Worm (Caenorhabditis elegans) whole organism, late embryonic: Measurements from ENCODE around the gene R05D3.9.

Source experiments
- C08G9.2 ChIP-seq: sonication (generic microtip); optimal IDR thresholded peaks from 2 replicates; lab custom pipeline; 2016; ENCODE audit warnings: mild to moderate bottlenecking, missing genetic modification characterization, moderate library complexity, missing compliant biosample characterization
- C38D4.7 ChIP-seq: fragments of 200-800 bp; sonication (Bioruptor generic); optimal IDR thresholded peaks from 2 replicates; lab custom pipeline; 2018; ENCODE audit warnings: mild to moderate bottlenecking, missing genetic modification characterization, moderate library complexity, missing compliant biosample characterization
- F13H6.1 ChIP-seq: sonication (generic microtip); optimal IDR thresholded peaks from 2 replicates; lab custom pipeline; 2016; ENCODE audit warnings: missing genetic modification characterization, missing compliant biosample characterization
- K09A11.1 ChIP-seq: sonication (generic microtip); optimal IDR thresholded peaks from 2 replicates; lab custom pipeline; 2017; ENCODE audit warnings: antibody characterized with exemption, mild to moderate bottlenecking, missing genetic modification characterization, missing compliant biosample characterization; ENCODE audit not compliant: insufficient read depth
- T23F11.4 ChIP-seq: fragments of 200-800 bp; sonication (Bioruptor generic); optimal IDR thresholded peaks from 2 replicates; lab custom pipeline; 2018; ENCODE audit warnings: mild to moderate bottlenecking, missing genetic modification characterization, missing compliant biosample characterization
- Y22D7AL.16 ChIP-seq: sonication (generic microtip); optimal IDR thresholded peaks from 2 replicates; lab custom pipeline; 2016; ENCODE audit warnings: missing genetic modification characterization, missing compliant biosample characterization
- ama-1 ChIP-seq: fragments of 150-350 bp; optimal IDR thresholded peaks from 2 replicates; lab custom pipeline; 2014
- ceh-14 ChIP-seq: sonication (generic microtip); optimal IDR thresholded peaks from 2 replicates; lab custom pipeline; 2016; ENCODE audit warnings: missing genotype, missing genetic modification characterization, missing compliant biosample characterization
- ceh-18 ChIP-seq: sonication (generic microtip); optimal IDR thresholded peaks from 2 replicates; lab custom pipeline; 2016; ENCODE audit warnings: missing genetic modification characterization, missing compliant biosample characterization
- ceh-19 ChIP-seq: fragments of 200-800 bp; sonication (Bioruptor generic); optimal IDR thresholded peaks from 2 replicates; lab custom pipeline; 2018; ENCODE audit warnings: mild to moderate bottlenecking, missing genetic modification characterization, missing compliant biosample characterization
- ceh-30 ChIP-seq: fragments of 150-350 bp; optimal IDR thresholded peaks from 2 replicates; lab custom pipeline; 2014; ENCODE audit warnings: missing biosample characterization, missing genetic modification characterization
- ceh-31 ChIP-seq: sonication (generic microtip); optimal IDR thresholded peaks from 2 replicates; lab custom pipeline; 2016; ENCODE audit warnings: missing genetic modification characterization, missing compliant biosample characterization
- ceh-45 ChIP-seq: fragments of 200-800 bp; sonication (Bioruptor generic); IDR thresholded peaks from 2 replicates; pipeline ENCODE4 v1.3.6; 2022; ENCODE audit warnings: missing genetic modification reagents, missing genetic modification characterization, missing compliant biosample characterization
- ceh-48 ChIP-seq: sonication (generic microtip); optimal IDR thresholded peaks from 2 replicates; lab custom pipeline; 2016; ENCODE audit warnings: missing genetic modification characterization, inconsistent platforms, missing compliant biosample characterization
- dmd-4 ChIP-seq: sonication (generic microtip); optimal IDR thresholded peaks from 2 replicates; lab custom pipeline; 2016; ENCODE audit warnings: borderline replicate concordance, missing genetic modification characterization, missing compliant biosample characterization
- dve-1 ChIP-seq: sonication (generic microtip); optimal IDR thresholded peaks from 2 replicates; lab custom pipeline; 2017; ENCODE audit warnings: antibody characterized with exemption, mild to moderate bottlenecking, missing genetic modification characterization, missing compliant biosample characterization
- elt-2 ChIP-seq: sonication (generic microtip); optimal IDR thresholded peaks from 2 replicates; lab custom pipeline; 2016; ENCODE audit warnings: missing genetic modification reagents, missing genetic modification characterization, missing compliant biosample characterization
- elt-4 ChIP-seq: sonication (generic microtip); optimal IDR thresholded peaks from 2 replicates; lab custom pipeline; 2016; ENCODE audit warnings: missing genetic modification characterization, missing compliant biosample characterization
- eyg-1 ChIP-seq: sonication (generic microtip); optimal IDR thresholded peaks from 2 replicates; lab custom pipeline; 2016; ENCODE audit warnings: missing genotype, missing genetic modification characterization, missing compliant biosample characterization
- fax-1 ChIP-seq: sonication (generic microtip); optimal IDR thresholded peaks from 2 replicates; lab custom pipeline; 2016; ENCODE audit warnings: missing genotype, missing genetic modification characterization, missing compliant biosample characterization
- fkh-10 ChIP-seq: fragments of 150-350 bp; optimal IDR thresholded peaks from 2 replicates; lab custom pipeline; 2014; ENCODE audit warnings: missing biosample characterization, missing genetic modification reagents, missing genetic modification characterization
- fkh-6 ChIP-seq: sonication (generic microtip); optimal IDR thresholded peaks from 2 replicates; lab custom pipeline; 2016; ENCODE audit warnings: missing genetic modification characterization, missing compliant biosample characterization
- gmeb-2 ChIP-seq: sonication (generic microtip); optimal IDR thresholded peaks from 2 replicates; lab custom pipeline; 2016; ENCODE audit warnings: missing genetic modification characterization, inconsistent platforms, missing compliant biosample characterization
- hlh-15 ChIP-seq: sonication (generic microtip); optimal IDR thresholded peaks from 2 replicates; lab custom pipeline; 2016; ENCODE audit warnings: missing genetic modification characterization, missing compliant biosample characterization
- hlh-30 ChIP-seq: sonication (generic microtip); optimal IDR thresholded peaks from 2 replicates; lab custom pipeline; 2017; ENCODE audit warnings: antibody characterized with exemption, missing genetic modification characterization, missing compliant biosample characterization; ENCODE audit not compliant: insufficient read depth
- lim-6 ChIP-seq: sonication (generic microtip); optimal IDR thresholded peaks from 2 replicates; lab custom pipeline; 2016; ENCODE audit warnings: missing genetic modification characterization, missing compliant biosample characterization
- lin-11 ChIP-seq: fragments of 200-800 bp; sonication (Bioruptor generic); optimal IDR thresholded peaks from 2 replicates; lab custom pipeline; 2018; ENCODE audit warnings: mild to moderate bottlenecking, missing genetic modification characterization, missing compliant biosample characterization
- madf-2 ChIP-seq: sonication (generic microtip); optimal IDR thresholded peaks from 2 replicates; lab custom pipeline; 2017; ENCODE audit warnings: missing genetic modification characterization, missing compliant biosample characterization
- nhr-11 ChIP-seq: fragments of 150-350 bp; optimal IDR thresholded peaks from 2 replicates; lab custom pipeline; 2014; ENCODE audit warnings: missing biosample characterization, missing genetic modification characterization
- nhr-232 ChIP-seq: sonication (generic microtip); optimal IDR thresholded peaks from 2 replicates; lab custom pipeline; 2016; ENCODE audit warnings: missing genetic modification characterization, missing compliant biosample characterization
- odd-2 ChIP-seq: sonication (generic microtip); optimal IDR thresholded peaks from 2 replicates; lab custom pipeline; 2017; ENCODE audit warnings: antibody characterized with exemption, mild to moderate bottlenecking, missing genetic modification characterization, missing compliant biosample characterization
- pag-3 ChIP-seq: sonication (generic microtip); optimal IDR thresholded peaks from 2 replicates; lab custom pipeline; 2016; ENCODE audit warnings: missing compliant biosample characterization, missing genetic modification characterization, borderline replicate concordance
- pha-4 ChIP-seq: fragments of 150-350 bp; optimal IDR thresholded peaks from 2 replicates; lab custom pipeline; 2018; ENCODE audit warnings: missing biosample characterization, missing genetic modification reagents, missing genetic modification characterization
- pqm-1 ChIP-seq: sonication (generic microtip); optimal IDR thresholded peaks from 2 replicates; lab custom pipeline; 2016; ENCODE audit warnings: missing genetic modification characterization, missing compliant biosample characterization
- pros-1 ChIP-seq: fragments of 150-350 bp; optimal IDR thresholded peaks from 2 replicates; lab custom pipeline; 2014; ENCODE audit warnings: missing biosample characterization, missing genetic modification reagents, missing genetic modification characterization
- ref-2 ChIP-seq: sonication (generic microtip); optimal IDR thresholded peaks from 2 replicates; lab custom pipeline; 2016; ENCODE audit warnings: missing genetic modification characterization, missing compliant biosample characterization
- sox-4 ChIP-seq: sonication (generic microtip); optimal IDR thresholded peaks from 2 replicates; lab custom pipeline; 2017; ENCODE audit warnings: mild to moderate bottlenecking, missing genetic modification characterization, inconsistent platforms, missing compliant biosample characterization
- syd-9 ChIP-seq: sonication (generic microtip); optimal IDR thresholded peaks from 2 replicates; lab custom pipeline; 2016; ENCODE audit warnings: mild to moderate bottlenecking, missing genetic modification characterization, moderate library complexity, missing compliant biosample characterization
- tbx-2 ChIP-seq: sonication (generic microtip); optimal IDR thresholded peaks from 2 replicates; lab custom pipeline; 2016; ENCODE audit warnings: missing genetic modification characterization, missing compliant biosample characterization
- tbx-7 ChIP-seq: sonication (generic microtip); optimal IDR thresholded peaks from 2 replicates; lab custom pipeline; 2016; ENCODE audit warnings: missing genotype, missing genetic modification characterization, missing compliant biosample characterization
- ttx-3 ChIP-seq: sonication (generic microtip); optimal IDR thresholded peaks from 2 replicates; lab custom pipeline; 2016; ENCODE audit warnings: missing genetic modification reagents, missing genetic modification characterization, missing compliant biosample characterization
- unc-3 ChIP-seq, 2 experiments: fragments of 200-800 bp in 1 of 2; sonication (Bioruptor generic) in 1 of 2; sonication (generic microtip) in 1 of 2; conservative IDR thresholded peaks in 1 of 2; optimal IDR thresholded peaks in 1 of 2; 2 replicates each; pipeline versions ENCODE4 v1.3.6 to Lab custom; 2016 to 2022; ENCODE audit warnings: missing compliant biosample characterization in 2 of 2, missing genetic modification characterization in 2 of 2, missing genetic modification reagents in 1 of 2
- unc-42 ChIP-seq: sonication (generic microtip); optimal IDR thresholded peaks from 2 replicates; lab custom pipeline; 2016; ENCODE audit warnings: missing genotype, missing genetic modification characterization, missing compliant biosample characterization
- unc-55 ChIP-seq: sonication (generic microtip); optimal IDR thresholded peaks from 2 replicates; lab custom pipeline; 2017; ENCODE audit warnings: missing biosample characterization, missing genetic modification reagents, missing genetic modification characterization
- zip-5 ChIP-seq: sonication (generic microtip); optimal IDR thresholded peaks from 2 replicates; lab custom pipeline; 2016; ENCODE audit warnings: missing genetic modification characterization, missing compliant biosample characterization

Gene R05D3.9

DNA sequence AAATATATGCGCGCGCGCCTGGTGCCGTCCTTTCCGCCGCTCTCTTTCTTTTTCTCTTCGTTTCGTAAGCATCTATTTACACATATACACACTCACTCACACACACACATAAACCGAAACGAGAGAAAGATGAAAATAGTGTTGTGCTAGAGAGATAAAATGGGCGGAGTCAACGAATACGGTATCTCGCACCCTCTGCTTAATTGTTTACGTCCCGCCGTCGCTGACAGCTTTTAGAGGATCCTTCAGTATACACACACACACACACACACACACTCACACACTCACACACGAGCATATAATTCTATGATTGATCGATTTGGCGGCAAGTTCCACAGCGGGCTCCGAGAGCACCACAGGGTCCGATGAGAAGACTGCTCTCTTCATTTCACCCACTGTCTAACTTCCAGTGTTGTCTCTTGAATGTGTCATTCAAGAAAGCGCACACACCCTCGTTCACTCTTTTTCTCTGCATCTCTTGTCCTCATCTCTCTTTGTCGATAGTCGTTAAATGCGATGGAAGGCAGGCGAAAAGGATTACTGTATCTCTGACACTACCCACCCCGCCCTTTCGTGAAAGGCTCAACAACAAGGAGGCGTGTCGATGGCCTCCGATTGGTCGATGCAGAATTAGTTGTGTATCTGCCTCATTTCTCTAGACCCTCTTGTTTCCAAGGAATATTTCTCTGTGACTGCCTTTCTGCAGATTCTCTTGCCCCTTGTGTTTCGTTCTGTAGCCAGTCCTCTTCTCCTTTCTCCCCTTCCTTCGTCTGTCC, 48.9 kb upstream of the R05D3.9 start (continued):
- TF ChIP-seq lim-6 (tag; lab: Kevin White, UChicago) (no peak), ceh-18 (peak; percentile 98), ref-2 (tag; lab: Kevin White, UChicago) (peak; percentile 65), lin-11 (tag; lab: Kevin White, UChicago) (no peak), zip-5 (tag; lab: Kevin White, UChicago) (no peak), nhr-11 (no peak), pag-3 (tag; lab: Kevin White, UChicago) (peak; percentile 29), C38D4.7 (no peak), tbx-2 (peak; percentile 77), Y22D7AL.16 (tag; lab: Kevin White, UChicago) (peak; percentile 6), madf-2 (tag; lab: Kevin White, UChicago) (no peak), hlh-30 (tag; lab: Kevin White, UChicago) (peak; percentile 70), sox-4 (no peak), pha-4 (no peak), pros-1 (peak; percentile 44), nhr-232 (tag; lab: Kevin White, UChicago) (no peak), unc-42 (peak; percentile 78), gmeb-2 (tag; lab: Kevin White, UChicago) (peak; percentile 35), T23F11.4 (GFP tag; lab: Kevin White, UChicago) (peak; percentile 9), fkh-6 (tag; lab: Kevin White, UChicago) (no peak), ceh-48 (peak; percentile 66), tbx-7 (tag; lab: Kevin White, UChicago) (no peak), F13H6.1 (tag; lab: Kevin White, UChicago) (peak; percentile 48), ama-1 (no peak), eyg-1 (peak; percentile 70), odd-2 (tag; lab: Kevin White, UChicago) (no peak), dve-1 (tag; lab: Kevin White, UChicago) (peak; percentile 44), ceh-45 (GFP tag; lab: Robert Waterston, UW) (no peak), K09A11.1 (tag; lab: Kevin White, UChicago) (no peak), ceh-14 (tag; lab: Kevin White, UChicago) (no peak), fkh-10 (GFP tag; lab: Kevin White, UChicago) (no peak), fax-1 (tag; lab: Kevin White, UChicago) (no peak), elt-2 (peak; percentile 35)

- peak; percentile 67 for TF ChIP-seq ceh-31 (tag; lab: Kevin White, UChicago)
- TF ChIP-seq nhr-232 (tag; lab: Kevin White, UChicago) = no peak
- TF ChIP-seq unc-42 = peak; percentile 99
- no peak for TF ChIP-seq elt-2
- TF ChIP-seq syd-9 (tag; lab: Kevin White, UChicago) = no peak
Measured at ce11 chrIII:8416871-8417191, 48.3 kb upstream of the R05D3.9 start.

DNA sequence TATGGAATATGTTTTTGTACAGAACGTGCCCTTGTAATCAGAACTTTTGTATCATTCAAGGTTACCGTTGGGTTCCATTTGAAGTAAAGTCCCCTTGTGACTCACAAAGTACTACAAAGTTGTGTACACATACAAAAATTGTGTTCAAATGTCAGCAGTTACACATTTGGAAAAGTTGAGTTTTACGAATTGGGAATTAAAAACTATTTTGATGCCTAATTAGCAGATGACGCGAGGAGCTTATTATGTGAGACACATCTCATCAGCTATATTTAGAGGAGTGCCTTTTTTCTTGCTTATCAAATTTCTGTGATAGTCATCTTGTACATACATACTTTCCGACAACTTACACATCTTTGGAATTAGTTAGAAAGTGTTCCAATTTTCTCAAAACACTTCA, 45.0 kb upstream of the R05D3.9 start:
- TF ChIP-seq hlh-15 (tag; lab: Kevin White, UChicago) (no peak), ceh-30 (tag; lab: Kevin White, UChicago) (no peak)

- peak; percentile 67 for TF ChIP-seq ref-2 (tag; lab: Kevin White, UChicago)
- TF ChIP-seq ceh-19 = no peak
- TF ChIP-seq zip-5 (tag; lab: Kevin White, UChicago) = no peak
- TF ChIP-seq ttx-3 (tag; lab: Kevin White, UChicago) = no peak
- peak; percentile 93 for TF ChIP-seq unc-55 (GFP tag; lab: Kevin White, UChicago)
- no peak for TF ChIP-seq pros-1
- TF ChIP-seq tbx-2 = peak; percentile 12
- TF ChIP-seq gmeb-2 (tag; lab: Kevin White, UChicago) = no peak
- TF ChIP-seq dmd-4 (tag; lab: Kevin White, UChicago) = peak; percentile 23
- no peak for TF ChIP-seq ama-1
- TF ChIP-seq unc-3 (GFP tag; conservative IDR thresholded peaks at IDR 0.05; lab: Robert Waterston, UW) = no peak
- TF ChIP-seq unc-3 (tag; optimal IDR thresholded peaks at IDR 0.05; lab: Kevin White, UChicago) = peak; percentile 44
- TF ChIP-seq lim-6 (tag; lab: Kevin White, UChicago) = no peak
- TF ChIP-seq madf-2 (tag; lab: Kevin White, UChicago) = no peak
- TF ChIP-seq C08G9.2 (tag; lab: Kevin White, UChicago) = no peak
- TF ChIP-seq ceh-31 (tag; lab: Kevin White, UChicago) = peak; percentile 75
- no peak for TF ChIP-seq nhr-232 (tag; lab: Kevin White, UChicago)
- TF ChIP-seq elt-4 (tag; lab: Kevin White, UChicago) = no peak
- peak; percentile 46 for TF ChIP-seq unc-42
- no peak for TF ChIP-seq elt-2
- no peak for TF ChIP-seq hlh-30 (tag; lab: Kevin White, UChicago)
- TF ChIP-seq pha-4 = no peak
- no peak for TF ChIP-seq pqm-1
- TF ChIP-seq hlh-15 (tag; lab: Kevin White, UChicago) = no peak
Measured at ce11 chrIII:8411976-8412375, 43.5 kb upstream of the R05D3.9 start.
